Fruit fly (Drosophila melanogaster) whole organism, embryonic: ENCODE measurements around the gene side-IV.

Experiments
- CG12071 ChIP-seq: fragments of 200-800 bp; sonication (Bioruptor generic); optimal IDR thresholded peaks from 3 replicates; lab custom pipeline; 2018; ENCODE audit warnings: missing biosample characterization, mild to moderate bottlenecking, missing genetic modification characterization
- CG16779 ChIP-seq: fragments of 200-800 bp; sonication (Bioruptor generic); IDR thresholded peaks from 2 replicates; pipeline ENCODE4 v1.3.6; 2022; ENCODE audit warnings: missing biosample characterization, missing genetic modification characterization
- CG2129 ChIP-seq: fragments of 200-800 bp; sonication (Bioruptor generic); IDR thresholded peaks from 2 replicates; pipeline ENCODE4 v1.3.6; 2022; ENCODE audit warnings: missing biosample characterization, missing genetic modification characterization; ENCODE audit not compliant: partially characterized antibody
- CG9609 ChIP-seq: fragments of 200-800 bp; sonication (Bioruptor generic); optimal IDR thresholded peaks from 3 replicates; lab custom pipeline; 2016; ENCODE audit warnings: missing biosample characterization, missing genetic modification characterization
- H2.0 ChIP-seq: fragments of 200-800 bp; sonication (Bioruptor generic); IDR thresholded peaks from 2 replicates; pipeline ENCODE4 v1.3.6; 2022; ENCODE audit warnings: missing biosample characterization, missing genetic modification characterization
- amos ChIP-seq: fragments of 200-800 bp; sonication (Bioruptor generic); IDR thresholded peaks from 2 replicates; pipeline ENCODE4 v1.3.6; 2022; ENCODE audit warnings: missing biosample characterization, missing genetic modification characterization; ENCODE audit not compliant: partially characterized antibody

- TF ChIP-seq CG12071 (GFP tag; lab: Kevin White, UChicago): no peak
- TF ChIP-seq H2.0: peak; percentile 32; the same call in 1 of the 2 replicates
- no peak for TF ChIP-seq CG16779 (GFP tag; lab: Robert Waterston, UW)
- TF ChIP-seq CG2129 (GFP tag; lab: Robert Waterston, UW): no peak
- TF ChIP-seq amos (GFP tag; lab: Robert Waterston, UW): no peak
- TF ChIP-seq CG9609 (GFP tag; lab: Kevin White, UChicago): no peak
These were observed 24.8 kb upstream of the side-IV start, which contains the start of gene Act87E for dm6 chr3R:13425470-13426033.
